Worm (Caenorhabditis elegans) whole organism, L4 larva: ENCODE measurements around the gene dkc-1.

ENCODE experiments used
- ama-1 ChIP-seq: fragments of 150-350 bp; optimal IDR thresholded peaks from 2 replicates; lab custom pipeline; 2014; ENCODE audit warnings: inconsistent platforms, mixed read lengths
- ctbp-1 ChIP-seq: fragments of 200-800 bp; sonication (Bioruptor generic); IDR thresholded peaks from 2 replicates; pipeline ENCODE4 v1.3.6; 2022; ENCODE audit warnings: missing genetic modification reagents, missing genetic modification characterization, missing compliant biosample characterization
- lsy-2 ChIP-seq, 2 experiments: fragments of 150-350 bp in 1 of 2; sonication (generic microtip) in 1 of 2; optimal IDR thresholded peaks; 2 replicates each; lab custom pipeline; 2014 to 2017; ENCODE audit warnings: missing biosample characterization in 2 of 2, missing genetic modification characterization in 2 of 2

DNA sequence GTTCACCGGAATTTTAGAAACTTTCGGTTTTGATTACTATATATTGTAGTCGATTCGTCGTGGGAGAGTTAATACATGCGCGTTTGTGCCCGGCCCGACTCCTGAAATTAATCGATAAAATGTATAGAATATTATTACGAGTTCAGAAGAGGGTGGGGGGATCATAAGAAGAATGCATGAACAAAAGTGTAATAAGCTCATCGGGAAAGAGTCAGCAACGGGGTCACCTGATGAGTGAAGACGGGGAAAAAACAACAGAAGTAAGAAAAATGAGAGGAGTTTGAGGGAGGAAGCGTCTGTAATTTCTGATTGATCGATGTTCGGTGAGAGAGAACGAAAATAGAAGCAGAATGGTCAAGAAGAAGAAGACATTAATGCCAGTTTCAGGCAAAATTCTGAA is 32.1 kb upstream of the dkc-1 start, which contains the start of gene W09D10.4:
- TF ChIP-seq lsy-2 (tag; optimal IDR thresholded peaks at IDR 0.05; lab: Kevin White, UChicago) (no peak), ctbp-1 (no peak), ama-1 (lab: Kevin White, UChicago) (no peak)
